Fruit fly (Drosophila melanogaster): ENCODE data around the gene CG1965.
A peak's percentile ranks its signal among the peaks of the same experiment; 100 is the strongest.

The CG1965 gene

dm6 chr3R:7080157-7080916 lies 13.1 kb downstream of the CG1965 start, which contains the start of gene Ref1:
Gene Ref1 (minus strand): TSS chr3R:7080387.
- TF ChIP-seq CG8478 (optimal IDR thresholded peaks at IDR 0.05), result no peak
- TF ChIP-seq psq (optimal IDR thresholded peaks at IDR 0.05), result no peak
- TF ChIP-seq EcR (GFP tag; optimal IDR thresholded peaks at IDR 0.05), result no peak
- no peak for TF ChIP-seq pan (optimal IDR thresholded peaks at IDR 0.05)
- TF ChIP-seq Dll (optimal IDR thresholded peaks at IDR 0.05), result no peak
- no peak for TF ChIP-seq usp (GFP tag; optimal IDR thresholded peaks at IDR 0.05)

dm6 chr3R:7081972-7082371 lies 14.8 kb downstream of the CG1965 start, which contains the start of gene Dpck:
Gene Dpck (plus strand): TSS chr3R:7082182.
- TF ChIP-seq psq (optimal IDR thresholded peaks at IDR 0.05) (no peak), EcR (GFP tag; optimal IDR thresholded peaks at IDR 0.05) (no peak), usp (GFP tag; optimal IDR thresholded peaks at IDR 0.05) (no peak), pan (optimal IDR thresholded peaks at IDR 0.05) (no peak), Dll (optimal IDR thresholded peaks at IDR 0.05) (no peak), CG8478 (optimal IDR thresholded peaks at IDR 0.05) (no peak)

DNA sequence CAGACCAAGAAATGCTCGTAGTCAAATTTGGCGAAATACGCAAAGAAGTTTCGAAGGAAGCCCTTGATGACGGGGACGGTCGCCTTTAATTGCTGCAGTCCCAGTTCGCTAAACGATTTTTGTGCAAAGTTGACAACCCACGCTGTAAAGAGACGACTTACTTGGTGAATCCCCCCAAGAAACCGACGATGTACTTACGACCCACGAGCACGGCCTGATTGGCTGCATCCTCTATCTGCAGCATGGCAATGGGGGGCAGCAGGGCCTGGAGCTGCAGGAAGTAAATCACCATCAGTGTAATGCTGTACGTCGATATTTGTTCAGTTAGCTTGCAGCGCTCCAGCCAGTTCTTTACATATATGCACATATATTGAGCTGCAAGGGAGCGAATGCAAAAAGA lies 16.5 kb downstream of the CG1965 start:
- TF ChIP-seq CG8478 (optimal IDR thresholded peaks at IDR 0.05), result no peak
- no peak for TF ChIP-seq usp (GFP tag; optimal IDR thresholded peaks at IDR 0.05)
- TF ChIP-seq EcR (GFP tag; optimal IDR thresholded peaks at IDR 0.05), result no peak
- no peak for TF ChIP-seq Dll (optimal IDR thresholded peaks at IDR 0.05)
- no peak for TF ChIP-seq psq (optimal IDR thresholded peaks at IDR 0.05)
- TF ChIP-seq pan (optimal IDR thresholded peaks at IDR 0.05), result no peak

DNA sequence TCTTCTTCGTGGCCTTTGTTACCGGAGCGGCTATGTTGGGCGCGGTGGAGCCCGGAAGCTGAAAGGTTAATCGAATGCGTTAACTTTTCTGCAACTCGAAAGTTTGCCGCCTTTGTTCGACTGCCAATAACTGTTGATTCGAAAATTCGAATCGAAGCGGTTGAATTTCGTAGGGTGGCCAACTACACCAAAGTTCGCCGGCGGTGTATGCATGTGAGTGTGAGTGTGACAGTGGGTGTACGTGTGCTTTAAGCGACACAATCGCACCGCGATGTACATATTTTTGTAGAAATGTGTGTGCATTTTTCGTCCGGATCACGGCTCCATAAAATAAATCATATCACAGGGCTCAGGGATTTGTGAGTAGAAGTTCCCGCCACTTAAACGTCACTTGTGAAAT lies 18.3 kb downstream of the CG1965 start:
- TF ChIP-seq Dll (optimal IDR thresholded peaks at IDR 0.05) (no peak), pan (optimal IDR thresholded peaks at IDR 0.05) (no peak), CG8478 (optimal IDR thresholded peaks at IDR 0.05) (no peak), EcR (GFP tag; optimal IDR thresholded peaks at IDR 0.05) (no peak), psq (optimal IDR thresholded peaks at IDR 0.05) (no peak)

- TF ChIP-seq CG8478 (optimal IDR thresholded peaks at IDR 0.05), result no peak
- TF ChIP-seq Dll (optimal IDR thresholded peaks at IDR 0.05), result no peak
- no peak for TF ChIP-seq EcR (GFP tag; optimal IDR thresholded peaks at IDR 0.05)
- TF ChIP-seq psq (optimal IDR thresholded peaks at IDR 0.05), result no peak
- TF ChIP-seq usp (GFP tag; optimal IDR thresholded peaks at IDR 0.05), result no peak
- no peak for TF ChIP-seq pan (optimal IDR thresholded peaks at IDR 0.05)
These were observed 18.8 kb downstream of the CG1965 start, which contains the start of gene Tailor for dm6 chr3R:7085983-7086376. Gene Tailor (minus strand): TSS chr3R:7086083.

dm6 chr3R:7086377-7087200 lies 19.4 kb downstream of the CG1965 start, which contains the start of gene alphaTub84B:
Gene alphaTub84B (plus strand): TSS chr3R:7086599.
- TF ChIP-seq EcR (GFP tag; optimal IDR thresholded peaks at IDR 0.05) (no peak), usp (GFP tag; optimal IDR thresholded peaks at IDR 0.05) (no peak), pan (optimal IDR thresholded peaks at IDR 0.05) (no peak), CG8478 (optimal IDR thresholded peaks at IDR 0.05) (no peak), psq (optimal IDR thresholded peaks at IDR 0.05) (no peak), Dll (optimal IDR thresholded peaks at IDR 0.05) (no peak)

dm6 chr3R:7087201-7087505 lies 20.0 kb downstream of the CG1965 start:
- TF ChIP-seq usp (GFP tag; optimal IDR thresholded peaks at IDR 0.05) (no peak), psq (optimal IDR thresholded peaks at IDR 0.05) (no peak), Dll (optimal IDR thresholded peaks at IDR 0.05) (no peak), CG8478 (optimal IDR thresholded peaks at IDR 0.05) (no peak)

- TF ChIP-seq EcR (GFP tag; optimal IDR thresholded peaks at IDR 0.05) (no peak), pan (optimal IDR thresholded peaks at IDR 0.05) (no peak), CG8478 (optimal IDR thresholded peaks at IDR 0.05) (no peak), Dll (optimal IDR thresholded peaks at IDR 0.05) (no peak), usp (GFP tag; optimal IDR thresholded peaks at IDR 0.05) (no peak), psq (optimal IDR thresholded peaks at IDR 0.05) (no peak)
These were observed 20.7 kb downstream of the CG1965 start for dm6 chr3R:7087904-7088303.

DNA sequence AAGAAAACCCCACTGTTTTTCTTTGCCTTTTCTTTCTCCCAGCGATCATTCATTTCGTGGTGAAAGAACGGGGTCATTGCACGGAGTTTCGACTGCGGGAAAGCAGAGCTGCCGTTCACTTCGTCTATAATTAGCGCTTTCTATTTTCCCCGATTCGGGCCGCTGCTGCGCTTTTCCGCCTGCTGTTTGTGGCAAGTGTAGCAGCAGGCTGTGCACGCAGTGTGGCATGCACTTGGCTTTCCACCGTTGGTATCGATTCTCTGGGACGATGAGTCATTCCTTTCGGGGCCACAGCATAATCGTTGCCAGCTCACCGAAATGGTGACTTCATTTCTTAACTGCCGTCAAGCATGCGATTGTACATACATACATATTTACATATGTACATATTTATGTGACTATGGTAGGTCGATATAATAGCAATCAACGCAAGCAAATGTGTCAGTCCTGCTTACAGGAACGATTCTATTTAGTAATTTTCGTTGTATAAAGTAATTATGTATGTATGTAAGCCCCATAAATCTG lies 21.7 kb downstream of the CG1965 start:
- TF ChIP-seq Dll (optimal IDR thresholded peaks at IDR 0.05), result no peak

- TF ChIP-seq CG8478 (optimal IDR thresholded peaks at IDR 0.05) (no peak), psq (optimal IDR thresholded peaks at IDR 0.05) (no peak), pan (optimal IDR thresholded peaks at IDR 0.05) (no peak), usp (GFP tag; optimal IDR thresholded peaks at IDR 0.05) (no peak), EcR (GFP tag; optimal IDR thresholded peaks at IDR 0.05) (no peak)
These were observed 22.5 kb downstream of the CG1965 start for dm6 chr3R:7089522-7090336.

DNA sequence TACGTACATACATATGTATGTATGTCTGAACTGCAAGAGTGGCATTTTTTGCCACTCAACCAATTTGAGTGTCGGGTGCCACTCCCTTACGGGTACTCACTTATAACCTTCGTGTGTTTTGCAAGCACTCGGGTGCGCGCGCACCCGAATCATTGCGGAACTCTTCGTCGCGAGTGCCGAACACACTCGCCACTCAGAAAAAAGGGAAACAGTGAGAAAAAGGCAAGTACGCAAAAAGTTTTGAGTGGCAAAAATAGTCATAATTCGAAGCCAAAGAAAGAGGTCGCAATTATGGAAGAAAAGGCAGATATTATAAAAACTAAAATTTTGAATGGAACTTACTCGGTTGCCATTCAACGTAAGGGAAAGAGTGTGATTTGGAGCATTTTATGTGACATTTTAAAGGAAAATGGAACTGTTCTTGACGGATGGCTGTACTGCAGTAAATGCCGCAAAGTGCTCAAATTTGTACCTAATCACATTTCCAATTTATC lies 23.2 kb downstream of the CG1965 start:
- peak; percentile 87 for TF ChIP-seq pan (optimal IDR thresholded peaks at IDR 0.05)
- no peak for TF ChIP-seq Dll (optimal IDR thresholded peaks at IDR 0.05)

Measured in whole organism.